Worm (Caenorhabditis elegans): Measurements from ENCODE around the gene str-254.

str-254 gene

DNA sequence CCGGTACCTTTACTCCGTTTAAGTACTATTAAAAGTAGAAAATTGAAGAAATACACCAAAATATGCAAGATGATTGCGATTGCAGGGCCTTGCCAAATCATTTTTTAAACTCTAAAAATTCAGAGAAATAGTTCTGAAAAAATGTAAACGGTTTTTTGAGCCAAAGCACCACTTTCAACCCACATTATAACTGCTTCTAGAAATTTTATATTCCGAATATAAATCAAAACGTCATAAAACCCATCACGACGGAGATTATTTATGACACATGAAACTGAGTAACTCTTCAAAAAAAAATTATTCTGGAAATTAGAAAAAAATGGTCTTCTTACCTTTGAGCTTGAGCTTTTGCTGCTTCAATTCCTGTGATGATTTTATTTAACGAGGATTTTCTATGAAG is 39.0 kb downstream of the str-254 start, which contains the start of gene srxa-16:
srxa-16 (minus strand) TSS at position 101 of the 400 bp plus-strand sequence.
- TF ChIP-seq ztf-11 (tag; optimal IDR thresholded peaks at IDR 0.05) (no peak), nhr-2 (tag; optimal IDR thresholded peaks at IDR 0.05) (no peak), blmp-1 (tag; optimal IDR thresholded peaks at IDR 0.05) (no peak), hlh-1 (tag; optimal IDR thresholded peaks at IDR 0.05) (no peak), unc-120 (tag; optimal IDR thresholded peaks at IDR 0.05; ENCODE audit: poor library complexity, severe bottlenecking) (no peak), nhr-28 (tag; optimal IDR thresholded peaks at IDR 0.05) (no peak), unc-62 (GFP tag; optimal IDR thresholded peaks at IDR 0.05) (no peak), flh-1 (GFP tag; optimal IDR thresholded peaks at IDR 0.05) (no peak), ces-1 (GFP tag; optimal IDR thresholded peaks at IDR 0.05) (no peak), mab-5 (tag; optimal IDR thresholded peaks at IDR 0.05) (no peak), M03D4.4 (tag; optimal IDR thresholded peaks at IDR 0.05) (no peak), lin-32 (GFP tag; optimal IDR thresholded peaks at IDR 0.05) (no peak), bed-3 (GFP tag; optimal IDR thresholded peaks at IDR 0.05) (no peak), tbx-8 (GFP tag; optimal IDR thresholded peaks at IDR 0.05) (no peak), mls-2 (tag; optimal IDR thresholded peaks at IDR 0.05) (no peak), nhr-76 (tag; optimal IDR thresholded peaks at IDR 0.05) (no peak), ceh-83 (GFP tag; optimal IDR thresholded peaks at IDR 0.05) (no peak), nhr-237 (tag; optimal IDR thresholded peaks at IDR 0.05) (no peak), sptf-1 (tag; optimal IDR thresholded peaks at IDR 0.05) (no peak)

DNA sequence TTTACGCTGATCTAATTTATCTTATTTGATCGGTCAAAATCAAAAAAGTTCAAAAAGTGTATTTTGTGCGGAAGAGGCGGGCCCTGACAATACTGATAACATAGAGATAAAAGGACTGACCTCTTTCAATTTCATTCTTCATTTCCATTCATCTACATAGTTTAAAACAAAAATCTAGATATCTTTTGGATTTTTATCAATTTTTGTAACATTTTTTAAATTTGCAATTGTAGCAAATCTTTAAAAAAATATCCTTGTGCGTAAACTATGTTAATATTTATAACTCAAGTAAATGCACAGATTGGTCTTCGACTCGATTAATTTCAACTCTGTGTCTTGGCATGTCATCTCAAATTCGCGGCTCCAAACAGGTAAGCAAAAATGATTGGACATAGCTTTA is 49.7 kb downstream of the str-254 start, which contains the start of gene argk-1:
argk-1 (plus strand) TSS at position 301 of the 400 bp plus-strand sequence.
- no peak for TF ChIP-seq elt-3 (tag; optimal IDR thresholded peaks at IDR 0.05)
- TF ChIP-seq snpc-4 (tag; optimal IDR thresholded peaks at IDR 0.05): no peak
- no peak for TF ChIP-seq ces-1 (GFP tag; optimal IDR thresholded peaks at IDR 0.05)
- no peak for TF ChIP-seq ceh-43 (GFP tag; optimal IDR thresholded peaks at IDR 0.05)
- no peak for TF ChIP-seq mep-1 (tag; optimal IDR thresholded peaks at IDR 0.05)
- no peak for TF ChIP-seq mab-5 (tag; optimal IDR thresholded peaks at IDR 0.05)
- no peak for TF ChIP-seq lsy-2 (tag; optimal IDR thresholded peaks at IDR 0.05)
- TF ChIP-seq hlh-1 (tag; optimal IDR thresholded peaks at IDR 0.05): no peak
- TF ChIP-seq M03D4.4 (tag; optimal IDR thresholded peaks at IDR 0.05): no peak
- no peak for TF ChIP-seq ceh-83 (GFP tag; optimal IDR thresholded peaks at IDR 0.05)
- no peak for TF ChIP-seq nhr-237 (tag; optimal IDR thresholded peaks at IDR 0.05)
- no peak for TF ChIP-seq ham-2 (GFP tag; optimal IDR thresholded peaks at IDR 0.05)
- no peak for TF ChIP-seq nhr-12 (tag; optimal IDR thresholded peaks at IDR 0.05)
- no peak for TF ChIP-seq nhr-28 (tag; optimal IDR thresholded peaks at IDR 0.05)
- no peak for TF ChIP-seq cnd-1 (tag; optimal IDR thresholded peaks at IDR 0.05)
- no peak for TF ChIP-seq unc-39 (tag; optimal IDR thresholded peaks at IDR 0.05)
- no peak for TF ChIP-seq pha-4 (tag; optimal IDR thresholded peaks at IDR 0.05)
- no peak for TF ChIP-seq blmp-1 (tag; optimal IDR thresholded peaks at IDR 0.05)
- no peak for TF ChIP-seq tbx-8 (GFP tag; optimal IDR thresholded peaks at IDR 0.05)
